Worm (Caenorhabditis elegans): ENCODE measurements around the gene lpin-1.

ce11 chrV:13620676-13621075 is 33.3 kb downstream of the lpin-1 start, which contains the start of gene F53F4.15:
- TF ChIP-seq ets-7 (tag; optimal IDR thresholded peaks at IDR 0.05) (no peak), hmg-4 (GFP tag; optimal IDR thresholded peaks at IDR 0.05) (no peak), ama-1 (optimal IDR thresholded peaks at IDR 0.05) (no peak), hnd-1 (tag; optimal IDR thresholded peaks at IDR 0.05) (no peak), flt-1 (GFP tag; IDR thresholded peaks at IDR 0.05) (no peak)

Measured in whole organism, early embryonic.